Worm (Caenorhabditis elegans) whole organism, midembryonic: ENCODE results near the gene T08G3.6.

Experiments used
- flt-1 ChIP-seq: fragments of 200-800 bp; sonication (Bioruptor generic); IDR thresholded peaks from 2 replicates; pipeline ENCODE4 v1.3.6; 2022; ENCODE audit warnings: missing genetic modification characterization, missing compliant biosample characterization
- ztf-29 ChIP-seq: fragments of 200-800 bp; sonication (Bioruptor generic); IDR thresholded peaks from 2 replicates; pipeline ENCODE4 v1.3.6; 2022; ENCODE audit warnings: missing genetic modification reagents, missing genetic modification characterization, missing compliant biosample characterization

DNA sequence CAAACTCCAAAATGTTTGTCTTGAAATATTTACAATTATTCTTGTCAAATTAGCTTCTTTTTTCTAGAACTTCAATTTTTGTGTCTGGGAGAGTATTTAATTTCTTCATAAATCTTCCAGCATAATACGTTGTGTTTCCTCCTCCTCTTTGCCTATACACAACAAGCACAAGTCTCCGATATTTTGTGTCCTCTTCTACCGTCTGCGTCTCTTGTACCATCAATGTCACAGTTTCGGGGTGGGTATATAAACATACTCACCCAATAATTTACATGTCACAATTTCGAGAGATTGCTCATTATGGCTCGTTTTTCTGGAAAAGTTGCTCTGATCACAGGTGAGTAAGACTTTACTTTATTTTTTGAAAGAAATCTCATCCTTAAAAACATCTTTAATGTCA, 8.2 kb upstream of the T08G3.6 start, which contains the start of gene F26D2.15:
- TF ChIP-seq ztf-29 (GFP tag; lab: Robert Waterston, UW) (no peak), flt-1 (GFP tag; lab: Robert Waterston, UW) (no peak)
